Worm (Caenorhabditis elegans): Measurements from ENCODE around the gene nlp-55.

ce11 chrII:8267679-8268078 is 27.5 kb downstream of the nlp-55 start:
- no peak for TF ChIP-seq ceh-36 (tag; optimal IDR thresholded peaks at IDR 0.05)
- no peak for TF ChIP-seq ets-7 (tag; optimal IDR thresholded peaks at IDR 0.05)
- no peak for TF ChIP-seq ama-1 (optimal IDR thresholded peaks at IDR 0.05)
- no peak for TF ChIP-seq pes-1 (GFP tag; IDR thresholded peaks at IDR 0.05)
- TF ChIP-seq sea-1 (GFP tag; conservative IDR thresholded peaks at IDR 0.05) = no peak
- no peak for TF ChIP-seq F13C5.2 (tag; optimal IDR thresholded peaks at IDR 0.05)
- TF ChIP-seq ceh-13 (GFP tag; optimal IDR thresholded peaks at IDR 0.05) = no peak
- TF ChIP-seq hmbx-1 (tag; optimal IDR thresholded peaks at IDR 0.05) = no peak
- no peak for TF ChIP-seq tbx-11 (GFP tag; IDR thresholded peaks at IDR 0.05)
- TF ChIP-seq tbx-37 (GFP tag; conservative IDR thresholded peaks at IDR 0.05) = no peak
- no peak for TF ChIP-seq flt-1 (GFP tag; IDR thresholded peaks at IDR 0.05)
- TF ChIP-seq hnd-1 (tag; optimal IDR thresholded peaks at IDR 0.05) = no peak
